Worm (Caenorhabditis elegans): ENCODE results near the gene math-20.

DNA sequence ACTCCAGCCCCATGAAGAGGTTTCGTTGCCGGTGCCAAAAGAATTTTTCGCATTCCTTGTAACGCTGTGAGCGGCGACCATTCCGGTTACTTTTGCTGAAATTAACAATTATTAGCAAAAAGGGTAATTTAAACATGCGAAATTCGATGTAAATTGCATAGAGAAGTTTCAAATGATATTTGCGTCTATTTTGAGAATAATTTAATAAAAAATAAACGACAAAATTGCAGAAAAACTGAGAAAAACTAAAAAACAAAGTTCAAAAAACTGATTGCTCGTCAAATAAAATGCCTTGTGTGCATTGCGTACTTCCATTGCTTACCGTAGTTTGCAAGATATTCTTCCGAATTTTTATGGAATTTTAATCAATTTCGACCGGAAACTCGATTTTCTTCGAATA, 49.2 kb downstream of the math-20 start, which contains the start of gene bath-24:
- no peak for TF ChIP-seq let-526 (GFP tag; IDR thresholded peaks at IDR 0.05)
- no peak for TF ChIP-seq hrde-1 (tag; optimal IDR thresholded peaks at IDR 0.05; ENCODE audit: borderline replicate concordance)
- no peak for TF ChIP-seq ceh-100 (GFP tag; IDR thresholded peaks at IDR 0.05)
- no peak for TF ChIP-seq B0019.2 (GFP tag; conservative IDR thresholded peaks at IDR 0.05)
- TF ChIP-seq Y53F4B.3 (GFP tag; IDR thresholded peaks at IDR 0.05), result no peak
- no peak for TF ChIP-seq ama-1 (optimal IDR thresholded peaks at IDR 0.05)
- TF ChIP-seq ama-1 (GFP tag; optimal IDR thresholded peaks at IDR 0.05), result no peak
- TF ChIP-seq unc-62 (GFP tag; optimal IDR thresholded peaks at IDR 0.05), result no peak
- no peak for TF ChIP-seq rec-8 (tag; optimal IDR thresholded peaks at IDR 0.05)
- no peak for TF ChIP-seq mes-4 (tag; optimal IDR thresholded peaks at IDR 0.05)
- no peak for TF ChIP-seq lin-26 (GFP tag; IDR thresholded peaks at IDR 0.05)
- TF ChIP-seq nfyb-1 (GFP tag; IDR thresholded peaks at IDR 0.05), result no peak
- TF ChIP-seq F22D6.2 (tag; optimal IDR thresholded peaks at IDR 0.05), result no peak
